Worm (Caenorhabditis elegans): ENCODE data around the gene T10C6.6.
A peak's percentile ranks its signal among the peaks of the same experiment; 100 is the strongest.

T10C6.6 gene

DNA sequence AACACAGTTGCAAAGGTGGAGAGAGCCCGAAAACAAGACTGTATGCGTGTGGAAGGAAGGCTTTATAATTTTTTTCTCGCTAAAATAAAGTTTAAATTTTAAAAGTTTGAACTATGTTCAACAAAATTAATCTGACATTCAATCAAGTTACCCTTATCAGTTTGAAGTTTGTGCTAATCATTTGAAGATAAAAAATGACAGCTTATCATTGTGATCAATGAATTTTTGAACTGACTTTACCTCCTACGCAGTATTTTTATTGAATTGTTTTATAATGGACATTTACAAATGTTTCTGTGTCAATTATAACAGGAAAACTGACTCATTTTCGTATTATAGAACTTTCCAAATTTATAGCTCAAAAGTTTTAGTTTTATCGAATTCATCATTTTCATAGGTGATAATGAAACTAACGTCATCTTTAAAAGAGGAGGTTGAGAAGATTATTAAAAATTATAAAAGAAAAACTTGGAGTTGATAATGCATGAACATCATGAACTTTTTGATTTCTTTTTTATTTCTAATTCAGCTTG, 45.8 kb upstream of the T10C6.6 start, which contains the start of gene oac-20 (continued):
- TF ChIP-seq ctbp-1 (GFP tag; IDR thresholded peaks at IDR 0.05) (no peak), unc-39 (tag; optimal IDR thresholded peaks at IDR 0.05) (no peak), madf-5 (GFP tag; IDR thresholded peaks at IDR 0.05) (no peak), ztf-7 (tag; optimal IDR thresholded peaks at IDR 0.05) (no peak), dmd-9 (GFP tag; IDR thresholded peaks at IDR 0.05) (no peak), aha-1 (tag) (no peak), nhr-11 (tag; optimal IDR thresholded peaks at IDR 0.05) (no peak), lin-1 (GFP tag; IDR thresholded peaks at IDR 0.05) (no peak), dmd-6 (GFP tag; IDR thresholded peaks at IDR 0.05) (peak; percentile 96), madf-9 (GFP tag; conservative IDR thresholded peaks at IDR 0.05) (no peak), egl-43 (GFP tag; IDR thresholded peaks at IDR 0.05) (no peak), unc-62 (GFP tag; optimal IDR thresholded peaks at IDR 0.05 in 1 of 2) (no peak), unc-62 (tag; optimal IDR thresholded peaks at IDR 0.05) (no peak), aly-2 (tag; optimal IDR thresholded peaks at IDR 0.05) (no peak), nhr-111 (GFP tag; optimal IDR thresholded peaks at IDR 0.05) (no peak), cey-2 (tag; optimal IDR thresholded peaks at IDR 0.05; ENCODE audit: borderline replicate concordance, insufficient read depth) (no peak), ceh-28 (tag; optimal IDR thresholded peaks at IDR 0.05) (no peak), php-3 (GFP tag; IDR thresholded peaks at IDR 0.05) (peak; percentile 66)

DNA sequence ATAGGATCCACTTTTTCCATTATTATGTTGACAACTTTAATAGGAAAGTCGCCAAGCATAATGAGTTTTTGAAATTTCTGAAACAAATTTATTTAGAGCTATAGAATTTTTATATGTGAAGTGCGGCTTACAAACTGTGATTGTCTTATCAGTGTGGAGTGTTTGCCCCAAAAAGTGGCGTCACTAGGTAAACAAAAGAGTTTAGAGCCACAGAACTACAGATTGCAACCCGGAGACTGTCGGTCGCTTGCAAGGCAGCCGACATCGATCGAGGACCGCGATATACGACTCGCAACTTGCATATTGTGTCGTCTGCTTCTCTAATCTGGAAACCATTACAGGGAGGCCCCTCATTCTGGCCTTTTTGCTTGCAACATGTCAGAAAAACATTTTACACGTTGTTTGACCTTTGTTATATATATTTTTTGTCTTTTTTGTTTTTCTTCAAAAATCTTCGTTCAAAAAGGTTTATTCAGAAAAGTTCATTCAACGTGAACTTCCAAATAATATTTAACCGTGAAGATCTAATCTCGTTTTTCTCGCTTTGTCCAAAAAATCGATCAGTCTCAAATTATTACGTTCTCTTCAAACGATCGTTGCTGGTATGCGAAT, 41.3 kb upstream of the T10C6.6 start, which contains the start of the genes fbxa-99 and F36G9.13:
fbxa-99 (minus strand) TSS at position 122 of the 612 bp plus-strand sequence.
F36G9.13 (plus strand) TSS at position 562 of the 612 bp plus-strand sequence.
- TF ChIP-seq lin-39 (tag; optimal IDR thresholded peaks at IDR 0.05) (no peak), ZK337.2 (GFP tag; IDR thresholded peaks at IDR 0.05) (no peak), nhr-28 (tag; optimal IDR thresholded peaks at IDR 0.05) (peak; percentile 48), dmd-6 (GFP tag; IDR thresholded peaks at IDR 0.05) (peak; percentile 41), lir-3 (tag; optimal IDR thresholded peaks at IDR 0.05) (no peak), F44E2.7 (GFP tag; IDR thresholded peaks at IDR 0.05) (no peak), lin-13 (GFP tag; optimal IDR thresholded peaks at IDR 0.05) (peak; percentile 22), nhr-77 (tag; optimal IDR thresholded peaks at IDR 0.05) (peak; percentile 21), daf-16 (GFP tag; optimal IDR thresholded peaks at IDR 0.05) (no peak), daf-16 (tag; optimal IDR thresholded peaks at IDR 0.05) (peak; percentile 72), pqm-1 (tag; optimal IDR thresholded peaks at IDR 0.05) (peak; percentile 34), arid-1 (GFP tag; conservative IDR thresholded peaks at IDR 0.05) (no peak), R02D3.7 (tag; optimal IDR thresholded peaks at IDR 0.05) (no peak), hlh-11 (tag; optimal IDR thresholded peaks at IDR 0.05) (peak; percentile 21), lsy-2 (tag; optimal IDR thresholded peaks at IDR 0.05) (no peak), mes-2 (tag; optimal IDR thresholded peaks at IDR 0.05; ENCODE audit: poor library complexity, severe bottlenecking) (no peak)

- TF ChIP-seq cey-2 (tag; optimal IDR thresholded peaks at IDR 0.05; ENCODE audit: borderline replicate concordance, insufficient read depth) (no peak), aha-1 (tag) (peak; percentile 15)
Measured at ce11 chrV:15988074-15988473, 36.1 kb upstream of the T10C6.6 start, which contains the start of gene F36G9.15. Gene F36G9.15, minus strand, starts transcription at chrV:15988174.

DNA sequence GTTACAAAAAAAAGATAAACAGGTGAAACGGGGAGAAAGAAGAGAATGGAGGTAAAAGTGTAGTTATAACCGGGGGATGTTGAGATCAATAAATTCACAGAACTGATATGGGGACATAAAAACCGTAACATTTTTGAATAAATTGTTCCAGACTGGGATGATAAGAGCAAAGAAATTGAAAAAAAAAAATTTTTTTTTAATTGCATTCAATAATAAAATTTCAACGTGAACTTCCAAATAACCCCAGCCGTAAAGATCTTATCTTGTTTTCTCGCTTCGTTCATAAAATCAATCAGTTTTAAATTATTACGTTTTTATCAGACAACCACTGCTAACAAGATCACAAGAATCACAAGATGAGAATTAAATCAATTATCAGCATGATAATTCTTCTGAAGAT, 32.3 kb upstream of the T10C6.6 start, which contains the start of gene C06C6.7:
C06C6.7 (plus strand) TSS at position 301 of the 400 bp plus-strand sequence.
- TF ChIP-seq aha-1 (tag): peak; percentile 2

ce11 chrV:15996655-15997186, 27.4 kb upstream of the T10C6.6 start, which contains the start of the genes C06C6.9 and C06C6.8:
Gene C06C6.9, minus strand, starts transcription at chrV:15996755.
Gene C06C6.8, plus strand, starts transcription at chrV:15997136.
- TF ChIP-seq mep-1 (tag; optimal IDR thresholded peaks at IDR 0.05) (no peak), php-3 (GFP tag; IDR thresholded peaks at IDR 0.05) (no peak), dmd-6 (GFP tag; IDR thresholded peaks at IDR 0.05) (no peak), aha-1 (tag) (peak; percentile 24), rbr-2 (tag; optimal IDR thresholded peaks at IDR 0.05) (no peak), nhr-102 (tag; optimal IDR thresholded peaks at IDR 0.05) (no peak), nhr-76 (tag; optimal IDR thresholded peaks at IDR 0.05) (no peak)

Measured in whole organism, L4 larva.